Worm (Caenorhabditis elegans) whole organism, L4/young adult: ENCODE data around the gene C18H7.11.

Source experiments
- W03F9.2 ChIP-seq: fragments of 150-350 bp; optimal IDR thresholded peaks from 2 replicates; lab custom pipeline; 2014; ENCODE audit warnings: missing biosample characterization, missing genetic modification characterization
- dao-5 ChIP-seq: sonication (generic microtip); optimal IDR thresholded peaks from 2 replicates; lab custom pipeline; 2016; ENCODE audit warnings: missing genotype, missing genetic modification characterization, moderate library complexity, missing compliant biosample characterization
- him-1 ChIP-seq: sonication (generic microtip); optimal IDR thresholded peaks from 2 replicates; lab custom pipeline; 2016; ENCODE audit warnings: missing genotype, missing genetic modification reagents, missing genetic modification characterization, missing compliant biosample characterization

- TF ChIP-seq W03F9.2 (tag; lab: Kevin White, UChicago) (no peak), him-1 (tag; lab: Kevin White, UChicago) (no peak), dao-5 (tag; lab: Kevin White, UChicago) (no peak)
Measured at ce11 chrIV:570799-571300, 25.9 kb upstream of the C18H7.11 start, which contains the start of gene F56A11.5.
